Worm (Caenorhabditis elegans): ENCODE results near the gene F58F9.3.
A peak's percentile ranks its signal among the peaks of the same experiment; 100 is the strongest.

F58F9.3 gene

DNA sequence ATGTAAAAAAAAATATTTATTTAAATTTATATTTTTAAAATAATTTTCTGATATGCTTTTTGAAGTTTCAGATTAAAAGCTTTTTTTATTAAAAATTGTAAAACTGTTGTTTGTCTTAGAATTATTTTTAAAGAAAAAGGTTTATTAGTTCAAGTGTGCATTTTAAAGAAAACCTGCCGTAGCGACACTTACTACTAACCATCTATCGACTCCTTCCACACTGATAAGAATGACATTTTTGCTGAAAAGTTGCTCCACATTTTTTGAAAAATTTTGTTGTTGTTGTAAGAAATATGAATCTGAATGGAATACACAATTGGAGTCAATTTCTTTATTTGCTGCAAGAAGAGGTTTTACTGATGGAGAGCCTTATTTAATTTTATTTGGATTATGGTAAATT lies 5.1 kb upstream of the F58F9.3 start, which contains the start of gene C49A9.1:
C49A9.1 (plus strand) TSS at position 217 of the 400 bp plus-strand sequence.
- TF ChIP-seq madf-10 (tag; optimal IDR thresholded peaks at IDR 0.05) (no peak), nhr-80 (tag; optimal IDR thresholded peaks at IDR 0.05) (peak; percentile 19), D2030.7 (GFP tag; IDR thresholded peaks at IDR 0.05) (no peak), ceh-79 (tag; optimal IDR thresholded peaks at IDR 0.05) (no peak)

DNA sequence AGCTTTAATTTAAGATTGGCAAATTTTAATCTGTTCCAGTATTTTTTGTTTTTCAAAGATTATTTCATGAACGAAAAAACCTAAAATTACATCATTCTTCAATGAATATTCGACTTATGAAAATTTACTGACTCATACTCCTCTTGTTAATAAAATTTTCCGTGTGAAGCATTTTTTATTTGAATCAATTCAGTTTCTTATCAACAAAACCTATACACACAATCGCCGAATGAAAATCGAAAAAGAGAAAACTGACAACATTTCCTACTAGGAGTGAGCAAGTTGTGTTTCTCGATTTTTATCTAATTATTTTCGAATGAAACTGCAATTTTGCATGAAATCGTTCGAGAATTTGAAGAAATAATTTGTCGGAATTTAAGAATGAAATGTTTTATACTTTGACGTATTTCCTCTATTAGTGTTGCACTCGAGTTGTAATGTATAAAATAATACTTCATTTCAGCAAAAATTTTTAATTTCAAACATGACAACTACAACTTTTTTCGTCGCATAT lies 2.4 kb upstream of the F58F9.3 start, which contains the start of gene F58F9.4:
F58F9.4 (plus strand) TSS at position 464 of the 514 bp plus-strand sequence.
- peak; percentile 37 for TF ChIP-seq nhr-80 (tag; optimal IDR thresholded peaks at IDR 0.05)
- no peak for TF ChIP-seq K12H6.12 (tag; optimal IDR thresholded peaks at IDR 0.05)

DNA sequence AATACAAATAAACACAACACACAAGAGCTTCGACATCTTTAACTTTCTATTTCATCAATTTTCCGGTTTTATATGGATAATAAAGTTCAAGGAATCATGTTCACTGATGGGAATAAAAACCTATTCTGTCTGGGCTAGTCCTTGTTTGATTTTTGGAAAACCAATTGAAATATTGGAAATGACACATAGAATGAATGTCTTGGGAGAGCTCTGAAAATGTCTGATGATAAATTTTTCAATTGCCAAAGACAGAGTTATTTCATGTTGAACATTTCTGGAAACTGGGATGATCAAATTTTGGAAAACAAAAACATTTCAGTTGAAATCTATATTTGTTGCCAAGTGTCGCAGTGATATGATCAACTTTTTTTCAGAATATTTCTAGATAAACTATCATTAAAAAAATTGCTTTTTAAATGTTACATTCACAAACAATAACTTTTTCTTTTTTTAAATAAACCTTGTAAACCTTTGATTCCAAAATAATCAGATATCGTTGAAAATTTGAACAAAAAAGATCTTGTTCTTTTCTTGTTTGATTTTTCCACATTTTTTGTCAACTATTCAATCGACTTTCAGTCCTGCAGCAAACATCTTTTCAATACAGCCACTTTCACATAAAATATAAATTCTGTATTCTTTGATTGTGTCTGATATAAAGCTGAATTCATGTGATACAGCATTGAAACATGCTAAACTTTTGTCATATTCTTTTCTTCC lies 4.6 kb downstream of the F58F9.3 start, which contains the start of the genes F58F9.6 and F58F9.8:
F58F9.6 (minus strand) TSS at position 101 of the 720 bp plus-strand sequence.
F58F9.8 (plus strand) TSS at position 670 of the 720 bp plus-strand sequence.
- TF ChIP-seq cebp-1 (GFP tag; IDR thresholded peaks at IDR 0.05) (no peak), cebp-1 (tag; optimal IDR thresholded peaks at IDR 0.05) (no peak), chd-7 (tag; optimal IDR thresholded peaks at IDR 0.05) (no peak)

DNA sequence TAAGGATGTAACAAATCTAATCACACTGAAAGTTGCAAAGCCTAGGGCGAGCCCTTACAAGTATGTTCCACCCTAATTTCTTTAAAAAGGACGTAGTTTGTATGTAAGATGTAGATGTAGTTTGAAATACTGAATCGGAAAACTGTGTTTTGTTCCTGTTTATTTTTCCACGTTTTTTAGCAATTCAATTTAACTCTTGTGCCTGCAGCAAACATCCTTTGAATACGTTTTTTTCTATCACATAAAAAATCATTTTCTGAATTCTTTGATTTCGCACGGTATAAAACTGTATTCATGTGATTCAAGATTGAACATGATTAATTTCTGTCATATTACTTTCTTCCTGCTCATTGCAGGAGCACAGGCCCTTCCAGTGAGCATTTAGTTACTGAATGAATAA lies 7.0 kb downstream of the F58F9.3 start, which contains the start of gene F58F9.9:
F58F9.9 (plus strand) TSS at position 301 of the 400 bp plus-strand sequence.
- no peak for TF ChIP-seq C17E4.6 (GFP tag; IDR thresholded peaks at IDR 0.05)
- no peak for TF ChIP-seq Y67H2A.10 (GFP tag; conservative IDR thresholded peaks at IDR 0.05)
- no peak for TF ChIP-seq zim-3 (tag; optimal IDR thresholded peaks at IDR 0.05)
- TF ChIP-seq Y95B8A.8 (GFP tag; IDR thresholded peaks at IDR 0.05): no peak
- TF ChIP-seq xnd-1 (tag; optimal IDR thresholded peaks at IDR 0.05): no peak
- no peak for TF ChIP-seq nhr-120 (GFP tag; IDR thresholded peaks at IDR 0.05)
- TF ChIP-seq nfyb-1 (GFP tag; IDR thresholded peaks at IDR 0.05): no peak
- TF ChIP-seq madf-8 (GFP tag; conservative IDR thresholded peaks at IDR 0.05): no peak
- no peak for TF ChIP-seq snpc-4 (GFP tag; optimal IDR thresholded peaks at IDR 0.05)
- no peak for TF ChIP-seq snpc-4 (tag; optimal IDR thresholded peaks at IDR 0.05)
- no peak for TF ChIP-seq B0261.1 (tag; optimal IDR thresholded peaks at IDR 0.05)

DNA sequence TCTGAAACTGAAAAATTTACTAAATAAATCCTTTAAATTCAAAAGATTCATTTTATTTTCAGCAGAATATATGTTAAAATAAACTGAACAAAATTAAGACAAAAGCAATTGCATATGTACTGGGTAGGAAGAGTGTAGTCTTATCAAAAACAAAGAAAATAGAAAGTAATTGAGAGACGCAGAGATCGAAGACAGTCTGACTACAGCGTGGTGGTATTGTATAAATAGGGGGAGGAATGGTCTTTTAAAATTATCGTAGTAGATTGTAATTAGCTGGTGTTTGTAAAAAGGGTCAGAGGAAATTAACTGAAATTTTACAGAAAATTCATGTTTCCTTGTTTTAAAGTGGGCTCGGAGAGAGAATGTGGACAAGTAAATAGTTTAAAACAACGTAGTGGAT lies 15.4 kb downstream of the F58F9.3 start, which contains the start of gene acox-3:
acox-3 (minus strand) TSS at position 7 of the 400 bp plus-strand sequence.
- TF ChIP-seq ceh-79 (tag; optimal IDR thresholded peaks at IDR 0.05) (no peak), B0019.2 (GFP tag; conservative IDR thresholded peaks at IDR 0.05) (no peak), nhr-80 (tag; optimal IDR thresholded peaks at IDR 0.05) (peak; percentile 18), hmg-1.2 (GFP tag; IDR thresholded peaks at IDR 0.05) (no peak), K11D2.4 (GFP tag; IDR thresholded peaks at IDR 0.05) (no peak), nhr-90 (tag; optimal IDR thresholded peaks at IDR 0.05) (no peak)

DNA sequence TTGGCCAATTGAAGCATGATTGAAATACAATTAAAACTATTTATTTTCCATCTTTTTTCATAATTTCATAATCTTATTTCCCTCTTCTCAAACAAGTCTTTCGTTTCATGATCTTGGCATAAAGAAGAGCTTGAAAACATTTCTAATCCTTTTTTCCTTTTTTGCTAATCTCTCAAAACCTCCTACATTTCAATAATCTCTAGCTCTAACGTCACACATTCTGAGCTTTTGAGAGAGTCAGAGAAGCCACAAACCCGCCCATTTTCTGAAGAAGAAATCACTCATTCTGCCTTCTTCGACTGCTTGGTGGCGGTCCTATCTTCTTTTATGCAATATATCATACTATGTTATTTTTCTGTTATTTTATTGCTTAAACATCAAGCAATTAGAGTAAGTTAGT lies 16.6 kb downstream of the F58F9.3 start, which contains the start of gene F58F9.1:
F58F9.1 (plus strand) TSS at position 251 of the 400 bp plus-strand sequence.
- TF ChIP-seq nfya-1 (tag; optimal IDR thresholded peaks at IDR 0.05; ENCODE audit: borderline replicate concordance, insufficient read depth): no peak
- TF ChIP-seq lin-54 (GFP tag; optimal IDR thresholded peaks at IDR 0.05): no peak
- no peak for TF ChIP-seq mel-28 (tag; optimal IDR thresholded peaks at IDR 0.05; ENCODE audit: borderline replicate concordance)
- no peak for TF ChIP-seq attf-5 (GFP tag; optimal IDR thresholded peaks at IDR 0.05)
- TF ChIP-seq Y95B8A.8 (GFP tag; IDR thresholded peaks at IDR 0.05): no peak
- TF ChIP-seq ekl-4 (GFP tag; IDR thresholded peaks at IDR 0.05): no peak
- no peak for TF ChIP-seq C06A6.2 (GFP tag; conservative IDR thresholded peaks at IDR 0.05)
- no peak for TF ChIP-seq attf-3 (GFP tag; conservative IDR thresholded peaks at IDR 0.05)
- no peak for TF ChIP-seq mcd-1 (GFP tag; IDR thresholded peaks at IDR 0.05)
- no peak for TF ChIP-seq madf-8 (GFP tag; conservative IDR thresholded peaks at IDR 0.05)
- no peak for TF ChIP-seq sdz-38 (tag; optimal IDR thresholded peaks at IDR 0.05)
